Fruit fly (Drosophila melanogaster) whole organism, embryonic: ENCODE measurements around the gene Hip1.
A peak's percentile ranks its signal among the peaks of the same experiment; 100 is the strongest.

ENCODE experiments used
- Antp ChIP-seq: fragments of 200-800 bp; sonication (Bioruptor generic); optimal IDR thresholded peaks from 3 replicates; lab custom pipeline; 2016; ENCODE audit warnings: missing biosample characterization, missing genetic modification characterization
- Atf6 ChIP-seq: fragments of 200-800 bp; sonication (Bioruptor generic); IDR thresholded peaks from 2 replicates; pipeline ENCODE4 v1.3.6; 2022; ENCODE audit warnings: missing biosample characterization, missing genetic modification characterization
- CG11723 ChIP-seq: fragments of 200-800 bp; sonication (Bioruptor generic); optimal IDR thresholded peaks from 2 replicates; lab custom pipeline; 2017; ENCODE audit warnings: missing biosample characterization, mild to moderate bottlenecking, missing genetic modification characterization
- CG1233 ChIP-seq: fragments of 200-800 bp; sonication (Bioruptor generic); optimal IDR thresholded peaks from 4 replicates; lab custom pipeline; 2018; ENCODE audit warnings: missing biosample characterization, mild to moderate bottlenecking, missing genetic modification characterization
- CG13894 ChIP-seq: fragments of 200-800 bp; sonication (Bioruptor generic); optimal IDR thresholded peaks from 3 replicates; lab custom pipeline; 2018; ENCODE audit warnings: missing biosample characterization, mild to moderate bottlenecking, missing genetic modification characterization, moderate library complexity
- CG14667 ChIP-seq: fragments of 200-800 bp; sonication (Bioruptor generic); IDR thresholded peaks from 2 replicates; pipeline ENCODE4 v1.3.6; 2022; ENCODE audit warnings: missing biosample characterization, missing genetic modification characterization
- CG15696 ChIP-seq: fragments of 200-800 bp; sonication (Bioruptor generic); optimal IDR thresholded peaks from 2 replicates; lab custom pipeline; 2019; ENCODE audit warnings: missing biosample characterization, mild to moderate bottlenecking, missing genetic modification characterization, moderate library complexity
- CG16813 ChIP-seq: fragments of 200-800 bp; sonication (Bioruptor generic); IDR thresholded peaks from 3 replicates; pipeline ENCODE4 v1.3.6; 2022; ENCODE audit warnings: missing biosample characterization, missing genetic modification characterization; ENCODE audit not compliant: partially characterized antibody
- CG17359 ChIP-seq: fragments of 200-800 bp; sonication (Bioruptor generic); optimal IDR thresholded peaks from 3 replicates; lab custom pipeline; 2018; ENCODE audit warnings: missing biosample characterization, mild to moderate bottlenecking, missing genetic modification characterization, moderate library complexity
- CG2202 ChIP-seq: fragments of 200-800 bp; sonication (Bioruptor generic); optimal IDR thresholded peaks from 2 replicates; lab custom pipeline; 2018; ENCODE audit warnings: missing biosample characterization, mild to moderate bottlenecking, missing genetic modification characterization
- CG30403 ChIP-seq: fragments of 200-800 bp; sonication (Bioruptor generic); optimal IDR thresholded peaks from 3 replicates; lab custom pipeline; 2016; ENCODE audit warnings: missing biosample characterization, missing genetic modification characterization
- CG3065 ChIP-seq: fragments of 200-800 bp; sonication (Bioruptor generic); optimal IDR thresholded peaks from 2 replicates; lab custom pipeline; 2016; ENCODE audit warnings: missing biosample characterization, missing genetic modification characterization
- CG31224 ChIP-seq: fragments of 200-800 bp; sonication (Bioruptor generic); IDR thresholded peaks from 2 replicates; pipeline ENCODE4 v1.3.6; 2022; ENCODE audit warnings: missing biosample characterization, missing genetic modification characterization
- CG32532 ChIP-seq: fragments of 200-800 bp; sonication (Bioruptor generic); IDR thresholded peaks from 2 replicates; pipeline ENCODE4 v1.3.6; 2022; ENCODE audit warnings: missing biosample characterization, missing genetic modification characterization
- CG33213 ChIP-seq: fragments of 200-800 bp; sonication (Bioruptor generic); optimal IDR thresholded peaks from 3 replicates; lab custom pipeline; 2016; ENCODE audit warnings: missing biosample characterization, missing genetic modification characterization
- CG4617 ChIP-seq: fragments of 200-800 bp; sonication (Bioruptor generic); optimal IDR thresholded peaks from 3 replicates; lab custom pipeline; 2016; ENCODE audit warnings: missing biosample characterization, missing genetic modification characterization, borderline replicate concordance
- CG5245 ChIP-seq: fragments of 200-800 bp; sonication (Bioruptor generic); optimal IDR thresholded peaks from 3 replicates; lab custom pipeline; 2016; ENCODE audit warnings: missing biosample characterization, missing genetic modification characterization
- CG7987 ChIP-seq: fragments of 200-800 bp; sonication (Bioruptor generic); optimal IDR thresholded peaks from 2 replicates; lab custom pipeline; 2018; ENCODE audit warnings: missing biosample characterization, mild to moderate bottlenecking, missing genetic modification characterization, moderate library complexity
- CG8089 ChIP-seq: fragments of 200-800 bp; sonication (Bioruptor generic); optimal IDR thresholded peaks from 3 replicates; lab custom pipeline; 2016; ENCODE audit warnings: missing biosample characterization, missing genetic modification characterization
- CG8388 ChIP-seq: fragments of 200-800 bp; sonication (Bioruptor generic); optimal IDR thresholded peaks from 2 replicates; lab custom pipeline; 2019; ENCODE audit warnings: missing biosample characterization, mild to moderate bottlenecking, missing genetic modification characterization, moderate library complexity
- CG8478 ChIP-seq: fragments of >200 bp; optimal IDR thresholded peaks from 2 replicates; lab custom pipeline; 2018
- CHES-1-like ChIP-seq: fragments of 200-800 bp; sonication (Bioruptor generic); optimal IDR thresholded peaks from 2 replicates; lab custom pipeline; 2016; ENCODE audit warnings: missing biosample characterization, missing genetic modification characterization
- Chrac-16 ChIP-seq: fragments of 200-800 bp; sonication (Bioruptor generic); optimal IDR thresholded peaks from 3 replicates; lab custom pipeline; 2016; ENCODE audit warnings: missing biosample characterization, missing genetic modification characterization
- Dbx ChIP-seq: fragments of 200-800 bp; sonication (Bioruptor generic); IDR thresholded peaks from 3 replicates; pipeline ENCODE4 v1.3.6; 2022; ENCODE audit warnings: missing biosample characterization, missing genetic modification characterization
- GATAe ChIP-seq: fragments of 200-800 bp; sonication (Bioruptor generic); conservative IDR thresholded peaks from 2 replicates; pipeline ENCODE4 v1.3.6; 2022; ENCODE audit warnings: missing biosample characterization, missing genetic modification characterization
- HLH3B ChIP-seq: fragments of 200-800 bp; sonication (Bioruptor generic); IDR thresholded peaks from 2 replicates; pipeline ENCODE4 v1.3.6; 2022; ENCODE audit warnings: missing biosample characterization, missing genetic modification characterization
- Hmx ChIP-seq: fragments of 200-800 bp; sonication (Bioruptor generic); optimal IDR thresholded peaks from 2 replicates; lab custom pipeline; 2016; ENCODE audit warnings: missing biosample characterization, missing genetic modification characterization
- Hr3 ChIP-seq: fragments of 200-800 bp; sonication (Bioruptor generic); optimal IDR thresholded peaks from 3 replicates; lab custom pipeline; 2016; ENCODE audit warnings: missing biosample characterization, missing genetic modification characterization
- Hsf ChIP-seq: fragments of 200-800 bp; sonication (Bioruptor generic); optimal IDR thresholded peaks from 3 replicates; lab custom pipeline; 2016; ENCODE audit warnings: missing biosample characterization, missing genetic modification characterization
- Mrtf ChIP-seq: fragments of 200-800 bp; sonication (Bioruptor generic); IDR thresholded peaks from 3 replicates; pipeline ENCODE4 v1.3.6; 2022; ENCODE audit warnings: missing biosample characterization, missing genetic modification characterization
- Myb ChIP-seq: fragments of 200-800 bp; sonication (Bioruptor generic); optimal IDR thresholded peaks from 2 replicates; lab custom pipeline; 2016; ENCODE audit warnings: missing biosample characterization, missing genetic modification characterization
- Spps ChIP-seq: fragments of 200-800 bp; sonication (Bioruptor generic); optimal IDR thresholded peaks from 2 replicates; lab custom pipeline; 2018; ENCODE audit warnings: missing biosample characterization, mild to moderate bottlenecking, missing genetic modification characterization
- TFAM ChIP-seq: fragments of 200-800 bp; sonication (Bioruptor generic); optimal IDR thresholded peaks from 2 replicates; lab custom pipeline; 2017; ENCODE audit warnings: missing biosample characterization, missing genetic modification characterization, inconsistent platforms
- Vsx1 ChIP-seq: fragments of 200-800 bp; sonication (Bioruptor generic); optimal IDR thresholded peaks from 2 replicates; lab custom pipeline; 2017; ENCODE audit warnings: missing biosample characterization, mild to moderate bottlenecking, missing genetic modification characterization, missing genetic modification reagents
- ato ChIP-seq: fragments of 200-800 bp; sonication (Bioruptor generic); IDR thresholded peaks from 2 replicates; pipeline ENCODE4 v1.3.6; 2022; ENCODE audit warnings: missing biosample characterization, missing genetic modification characterization; ENCODE audit not compliant: partially characterized antibody
- bsh ChIP-seq, 2 experiments: fragments of 200-800 bp; sonication (Bioruptor generic); optimal IDR thresholded peaks; 2 replicates each; lab custom pipeline; 2017 to 2018; ENCODE audit warnings: mild to moderate bottlenecking in 2 of 2, missing biosample characterization in 2 of 2, missing genetic modification characterization in 2 of 2, moderate library complexity in 1 of 2
- cwo ChIP-seq: fragments of 200-800 bp; sonication (Bioruptor generic); optimal IDR thresholded peaks from 3 replicates; lab custom pipeline; 2017; ENCODE audit warnings: missing biosample characterization, missing genetic modification characterization, mild to moderate bottlenecking, moderate library complexity, missing genetic modification reagents
- dimm ChIP-seq: fragments of 200-800 bp; sonication (Bioruptor generic); IDR thresholded peaks from 2 replicates; pipeline ENCODE4 v1.3.6; 2022; ENCODE audit warnings: missing biosample characterization, missing genetic modification characterization
- dm ChIP-seq: fragments of 200-800 bp; sonication (Bioruptor generic); optimal IDR thresholded peaks from 3 replicates; lab custom pipeline; 2016; ENCODE audit warnings: missing biosample characterization, missing genetic modification characterization
- gcm2 ChIP-seq: fragments of 200-800 bp; sonication (Bioruptor generic); optimal IDR thresholded peaks from 2 replicates; lab custom pipeline; 2016; ENCODE audit warnings: missing biosample characterization, missing genetic modification characterization
- gsb ChIP-seq: fragments of 200-800 bp; sonication (Bioruptor generic); IDR thresholded peaks from 2 replicates; pipeline ENCODE4 v1.3.6; 2022; ENCODE audit warnings: missing biosample characterization, missing genetic modification characterization
- lov ChIP-seq, 2 experiments: fragments of 200-800 bp in 1 of 2; fragments of >200 bp in 1 of 2; sonication (Bioruptor generic) in 1 of 2; IDR thresholded peaks in 1 of 2; optimal IDR thresholded peaks in 1 of 2; 2 replicates in 1 of 2; 3 replicates in 1 of 2; pipeline versions ENCODE4 v1.3.6 to Lab custom; 2017 to 2022; ENCODE audit warnings: missing biosample characterization in 1 of 2, missing genetic modification characterization in 1 of 2
- pfk ChIP-seq: fragments of 200-800 bp; sonication (Bioruptor generic); optimal IDR thresholded peaks from 2 replicates; lab custom pipeline; 2018; ENCODE audit warnings: missing biosample characterization, mild to moderate bottlenecking, missing genetic modification characterization, moderate library complexity
- row ChIP-seq: fragments of 200-800 bp; sonication (Bioruptor generic); IDR thresholded peaks from 3 replicates; pipeline ENCODE4 v1.3.6; 2022; ENCODE audit warnings: missing biosample characterization, missing genetic modification characterization
- slp2 ChIP-seq: fragments of 200-800 bp; sonication (Bioruptor generic); optimal IDR thresholded peaks from 2 replicates; lab custom pipeline; 2016; ENCODE audit warnings: missing biosample characterization, missing genetic modification characterization
- tx ChIP-seq: fragments of 200-800 bp; sonication (Bioruptor generic); optimal IDR thresholded peaks from 2 replicates; lab custom pipeline; 2016; ENCODE audit warnings: missing biosample characterization, missing genetic modification characterization
- unpg ChIP-seq: fragments of 200-800 bp; sonication (Bioruptor generic); optimal IDR thresholded peaks from 3 replicates; lab custom pipeline; 2018; ENCODE audit warnings: missing biosample characterization, mild to moderate bottlenecking, missing genetic modification characterization, moderate library complexity
- vvl ChIP-seq: fragments of 200-800 bp; sonication (Bioruptor generic); IDR thresholded peaks from 2 replicates; pipeline ENCODE4 v1.3.6; 2022; ENCODE audit warnings: missing biosample characterization, missing genetic modification characterization
- yki ChIP-seq: fragments of >200 bp; optimal IDR thresholded peaks from 3 replicates; lab custom pipeline; 2018

Hip1 gene

dm6 chr3L:12749567-12750535 lies 23.5 kb downstream of the Hip1 start, which contains the start of the genes Klc and CG10984 (continued):
- TF ChIP-seq Hmx = no peak
- TF ChIP-seq CG33213 (GFP tag; lab: Kevin White, UChicago) = peak; percentile 55
- peak; percentile 84 for TF ChIP-seq CG4617 (GFP tag; lab: Kevin White, UChicago)
- TF ChIP-seq cwo (GFP tag; lab: Kevin White, UChicago) = no peak
- peak; percentile 88 for TF ChIP-seq vvl
- no peak for TF ChIP-seq CG2202 (tag; lab: Kevin White, UChicago)
- peak; percentile 78 for TF ChIP-seq CG17359 (tag; lab: Kevin White, UChicago)
- TF ChIP-seq tx (GFP tag; lab: Kevin White, UChicago) = peak; percentile 43
- TF ChIP-seq CG11723 = no peak
- no peak for TF ChIP-seq Mrtf (GFP tag; lab: Robert Waterston, UW)
- no peak for TF ChIP-seq CG16813 (GFP tag; lab: Robert Waterston, UW)
- peak; percentile 79 for TF ChIP-seq row (GFP tag; lab: Robert Waterston, UW)
- no peak for TF ChIP-seq CG14667 (GFP tag; lab: Robert Waterston, UW)
- peak; percentile 81; the same call in 2 of the 3 replicates for TF ChIP-seq Dbx (GFP tag; lab: Robert Waterston, UW)
- TF ChIP-seq CG15696 (tag; lab: Kevin White, UChicago) = no peak
- peak; percentile 90 for TF ChIP-seq pfk (GFP tag; lab: Kevin White, UChicago)
- TF ChIP-seq Vsx1 (GFP tag; lab: Kevin White, UChicago) = no peak
- TF ChIP-seq yki (lab: Kevin White, UChicago) = no peak
- no peak; the same call in 1 of the 2 replicates for TF ChIP-seq CG32532 (GFP tag; lab: Robert Waterston, UW)
- TF ChIP-seq CG13894 (tag; lab: Kevin White, UChicago) = no peak
- TF ChIP-seq CG8388 (GFP tag; lab: Kevin White, UChicago) = peak; percentile 66
- TF ChIP-seq CG8478 = no peak
- no peak; the same call in 1 of the 2 replicates for TF ChIP-seq GATAe (GFP tag; lab: Robert Waterston, UW)
- TF ChIP-seq dm = peak; percentile 29
- TF ChIP-seq ato = no peak
- peak; percentile 66 for TF ChIP-seq Antp
- no peak; the same call in 1 of the 2 replicates for TF ChIP-seq gsb (GFP tag; lab: Robert Waterston, UW)
- TF ChIP-seq dimm (GFP tag; lab: Robert Waterston, UW) = no peak
- TF ChIP-seq CG1233 (GFP tag; lab: Kevin White, UChicago) = peak; percentile 62
- peak; percentile 66 for TF ChIP-seq CHES-1-like (GFP tag; lab: Kevin White, UChicago)
- TF ChIP-seq Chrac-16 (GFP tag; lab: Kevin White, UChicago) = peak; percentile 58
- TF ChIP-seq Myb = peak; percentile 19
- TF ChIP-seq Atf6 (GFP tag; lab: Robert Waterston, UW) = peak; percentile 74
- peak; percentile 80; the same call in 1 of the 2 replicates for TF ChIP-seq HLH3B (GFP tag; lab: Robert Waterston, UW)
- TF ChIP-seq Hsf (GFP tag; lab: Kevin White, UChicago) = peak; percentile 61
- no peak for TF ChIP-seq CG3065 (GFP tag; lab: Kevin White, UChicago)
- TF ChIP-seq CG7987 (GFP tag; lab: Kevin White, UChicago) = no peak
- TF ChIP-seq CG5245 (GFP tag; lab: Kevin White, UChicago) = peak; percentile 12
- peak; percentile 64 to 66 for TF ChIP-seq bsh (GFP tag; optimal IDR thresholded peaks at IDR 0.05; lab: Kevin White, UChicago)
- peak; percentile 54 for TF ChIP-seq CG30403
- no peak for TF ChIP-seq TFAM (GFP tag; lab: Kevin White, UChicago)
- TF ChIP-seq unpg (GFP tag; lab: Kevin White, UChicago) = peak; percentile 55
- no peak for TF ChIP-seq lov (optimal IDR thresholded peaks at IDR 0.05; lab: Kevin White, UChicago)
- TF ChIP-seq lov (GFP tag; IDR thresholded peaks at IDR 0.05; lab: Robert Waterston, UW) = no peak; the same call in 2 of the 3 replicates
- no peak for TF ChIP-seq CG8089
- TF ChIP-seq Hr3 (GFP tag; lab: Kevin White, UChicago) = peak; percentile 43
- no peak for TF ChIP-seq Spps (tag; lab: Kevin White, UChicago)
- TF ChIP-seq gcm2 = no peak
- TF ChIP-seq CG31224 (GFP tag; lab: Robert Waterston, UW) = no peak
- peak; percentile 43 for TF ChIP-seq slp2
